Fruit fly (Drosophila melanogaster) whole organism: ENCODE measurements around the gene Gr93c.

Source experiments
- CG8478 ChIP-seq: fragments of >200 bp; optimal IDR thresholded peaks from 2 replicates; lab custom pipeline; 2018; ENCODE audit warnings: inconsistent platforms
- Dll ChIP-seq: fragments of >200 bp; optimal IDR thresholded peaks from 2 replicates; lab custom pipeline; 2017
- EcR ChIP-seq, 2 experiments: fragments of >200 bp; optimal IDR thresholded peaks; 2 replicates each; lab custom pipeline; 2017; ENCODE audit warnings: missing biosample characterization in 2 of 2, missing genetic modification characterization in 2 of 2, missing genetic modification reagents in 2 of 2
- pan ChIP-seq: fragments of >200 bp; optimal IDR thresholded peaks from 2 replicates; lab custom pipeline; 2017
- psq ChIP-seq: fragments of >200 bp; optimal IDR thresholded peaks from 2 replicates; lab custom pipeline; 2017
- usp ChIP-seq: fragments of >200 bp; optimal IDR thresholded peaks from 2 replicates; lab custom pipeline; 2017; ENCODE audit warnings: missing biosample characterization, missing genetic modification characterization, mixed read lengths

Gr93c gene

dm6 chr3R:21807264-21807663 lies 37.8 kb downstream of the Gr93c start:
- no peak for TF ChIP-seq CG8478 (lab: Kevin White, UChicago)
- TF ChIP-seq Dll, result no peak
- TF ChIP-seq pan (lab: Kevin White, UChicago), result no peak
- TF ChIP-seq usp (GFP tag; lab: Kevin White, UChicago), result no peak
- TF ChIP-seq EcR (GFP tag; optimal IDR thresholded peaks at IDR 0.05; lab: Kevin White, UChicago), result no peak
- no peak for TF ChIP-seq psq (lab: Kevin White, UChicago)
